Fruit fly (Drosophila melanogaster): Measurements from ENCODE around the gene Aven.
A peak's percentile ranks its signal among the peaks of the same experiment; 100 is the strongest.

The Aven gene

dm6 chrX:12666471-12666884 lies 37.0 kb upstream of the Aven start (continued):
- peak; percentile 66 for TF ChIP-seq CG8089 (GFP tag; optimal IDR thresholded peaks at IDR 0.05)
- no peak for TF ChIP-seq unc-4 (GFP tag; IDR thresholded peaks at IDR 0.05; ENCODE audit: partially characterized antibody)
- peak; percentile 99 for TF ChIP-seq dmrt11E (tag; optimal IDR thresholded peaks at IDR 0.05)
- peak; percentile 96 for TF ChIP-seq tin (GFP tag; optimal IDR thresholded peaks at IDR 0.05)
- peak; percentile 94 for TF ChIP-seq CG14667 (GFP tag; IDR thresholded peaks at IDR 0.05)
- TF ChIP-seq ERR (GFP tag; optimal IDR thresholded peaks at IDR 0.05) = peak; percentile 77
- peak; percentile 61 for TF ChIP-seq ash1 (GFP tag; optimal IDR thresholded peaks at IDR 0.05)
- peak; percentile 95 for TF ChIP-seq CG14014 (GFP tag; IDR thresholded peaks at IDR 0.05)
- peak; percentile 91 for TF ChIP-seq cato (GFP tag; optimal IDR thresholded peaks at IDR 0.05; ENCODE audit: borderline replicate concordance)
- TF ChIP-seq Atf-2 (GFP tag; optimal IDR thresholded peaks at IDR 0.05) = peak; percentile 74
- TF ChIP-seq Doc2 (GFP tag; IDR thresholded peaks at IDR 0.05) = no peak
- TF ChIP-seq tll (GFP tag; optimal IDR thresholded peaks at IDR 0.05) = peak in 1 of 2 experiments; percentile 78
- TF ChIP-seq pho (GFP tag; optimal IDR thresholded peaks at IDR 0.05) = peak; percentile 87
- TF ChIP-seq jumu (GFP tag; optimal IDR thresholded peaks at IDR 0.05) = peak; percentile 64
- peak; percentile 81 for TF ChIP-seq D19B (GFP tag; optimal IDR thresholded peaks at IDR 0.05)
- TF ChIP-seq CG8924 (tag; optimal IDR thresholded peaks at IDR 0.05) = peak; percentile 99
- TF ChIP-seq ap (GFP tag; IDR thresholded peaks at IDR 0.05) = peak; percentile 93
- peak; percentile 89 for TF ChIP-seq CG2889 (GFP tag; IDR thresholded peaks at IDR 0.05)
- TF ChIP-seq gt (GFP tag; IDR thresholded peaks at IDR 0.05) = peak; percentile 89
- TF ChIP-seq CG18619 (GFP tag; optimal IDR thresholded peaks at IDR 0.05) = peak; percentile 94
- peak in 1 of 2 experiments; percentile 74 for TF ChIP-seq insv (GFP tag; optimal IDR thresholded peaks at IDR 0.05)
- peak; percentile 56 for TF ChIP-seq pb (GFP tag; optimal IDR thresholded peaks at IDR 0.05)
- TF ChIP-seq Ravus (GFP tag; IDR thresholded peaks at IDR 0.05) = peak; percentile 87
- peak; percentile 69; the same call in 1 of the 2 replicates for TF ChIP-seq bowl (GFP tag; IDR thresholded peaks at IDR 0.05)
- TF ChIP-seq shn (GFP tag; optimal IDR thresholded peaks at IDR 0.05) = peak; percentile 35
- TF ChIP-seq hth (optimal IDR thresholded peaks at IDR 0.05) = no peak
- TF ChIP-seq tna (GFP tag; IDR thresholded peaks at IDR 0.05; ENCODE audit: partially characterized antibody) = no peak
- TF ChIP-seq jing (GFP tag; optimal IDR thresholded peaks at IDR 0.05) = peak; percentile 63
- TF ChIP-seq Side (GFP tag; optimal IDR thresholded peaks at IDR 0.05) = peak; percentile 61
- TF ChIP-seq amos (GFP tag; IDR thresholded peaks at IDR 0.05; ENCODE audit: partially characterized antibody) = no peak
- peak; percentile 99 for TF ChIP-seq CG33557 (GFP tag; optimal IDR thresholded peaks at IDR 0.05)
- peak; percentile 97 for TF ChIP-seq tgo (GFP tag; IDR thresholded peaks at IDR 0.05)
- peak; percentile 98 for TF ChIP-seq zen (tag; optimal IDR thresholded peaks at IDR 0.05)
- TF ChIP-seq ken (GFP tag; IDR thresholded peaks at IDR 0.05) = peak; percentile 91
- TF ChIP-seq sens-2 (GFP tag; IDR thresholded peaks at IDR 0.05) = peak; percentile 88
- peak; percentile 81 for TF ChIP-seq CHES-1-like (GFP tag; optimal IDR thresholded peaks at IDR 0.05)
- no peak for TF ChIP-seq bbx (GFP tag; IDR thresholded peaks at IDR 0.05; ENCODE audit: partially characterized antibody)
- no peak for TF ChIP-seq hb (GFP tag; IDR thresholded peaks at IDR 0.05; ENCODE audit: partially characterized antibody)
- TF ChIP-seq disco-r (GFP tag; optimal IDR thresholded peaks at IDR 0.05) = peak; percentile 66
- peak; percentile 91 for TF ChIP-seq pros (GFP tag; optimal IDR thresholded peaks at IDR 0.05)
- peak; percentile 67 for TF ChIP-seq Sry-β (GFP tag; optimal IDR thresholded peaks at IDR 0.05)
- peak; percentile 26 for TF ChIP-seq CG34376 (GFP tag; optimal IDR thresholded peaks at IDR 0.05)
- peak; percentile 11 for TF ChIP-seq bigmax (GFP tag; optimal IDR thresholded peaks at IDR 0.05)
- TF ChIP-seq CG12104 (GFP tag; optimal IDR thresholded peaks at IDR 0.05) = peak; percentile 97
- TF ChIP-seq CG18476 (GFP tag; optimal IDR thresholded peaks at IDR 0.05) = peak; percentile 92
- no peak for TF ChIP-seq CG1832 (GFP tag; optimal IDR thresholded peaks at IDR 0.05)
- peak; percentile 37 for TF ChIP-seq pfk (GFP tag; optimal IDR thresholded peaks at IDR 0.05)
- TF ChIP-seq CG10654 (GFP tag; optimal IDR thresholded peaks at IDR 0.05) = peak; percentile 95
- TF ChIP-seq br (optimal IDR thresholded peaks at IDR 0.05) = no peak
- TF ChIP-seq CG18262 (tag; optimal IDR thresholded peaks at IDR 0.05) = peak; percentile 99
- peak; percentile 94 for TF ChIP-seq CG3281 (GFP tag; optimal IDR thresholded peaks at IDR 0.05)
